Worm (Caenorhabditis elegans) whole organism, L4/young adult: ENCODE data around the gene col-33.

Experiments
- W03F9.2 ChIP-seq: fragments of 150-350 bp; optimal IDR thresholded peaks from 2 replicates; lab custom pipeline; 2014; ENCODE audit warnings: missing biosample characterization, missing genetic modification characterization
- dao-5 ChIP-seq: sonication (generic microtip); optimal IDR thresholded peaks from 2 replicates; lab custom pipeline; 2016; ENCODE audit warnings: missing genotype, missing genetic modification characterization, moderate library complexity, missing compliant biosample characterization
- him-1 ChIP-seq: sonication (generic microtip); optimal IDR thresholded peaks from 2 replicates; lab custom pipeline; 2016; ENCODE audit warnings: missing genotype, missing genetic modification reagents, missing genetic modification characterization, missing compliant biosample characterization

The col-33 gene

DNA sequence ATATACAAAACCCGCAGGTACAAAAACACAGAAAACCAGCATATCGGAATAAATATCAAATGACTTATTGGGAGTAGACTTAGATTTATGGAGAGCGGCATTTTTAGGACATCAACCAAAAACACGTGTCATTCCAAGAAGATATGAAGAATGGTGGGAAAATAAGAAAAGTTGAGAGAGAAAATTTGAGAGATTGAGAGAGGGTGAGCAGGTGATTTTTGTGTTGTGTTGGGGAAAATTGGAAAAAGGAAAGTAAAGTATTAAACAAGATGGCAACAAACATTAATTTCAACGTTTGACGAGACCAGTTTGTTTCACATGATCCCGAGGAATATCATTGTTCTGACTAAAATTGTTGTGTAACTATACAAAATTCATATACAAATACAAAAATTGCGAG is 25.2 kb downstream of the col-33 start, which contains the start of gene srv-4:
TSS of gene srv-4 (minus strand) at position 101 of the 400 bp plus-strand sequence.
- no peak for TF ChIP-seq him-1
- TF ChIP-seq dao-5 (tag; lab: Kevin White, UChicago): no peak
- no peak for TF ChIP-seq W03F9.2 (tag; lab: Kevin White, UChicago)

DNA sequence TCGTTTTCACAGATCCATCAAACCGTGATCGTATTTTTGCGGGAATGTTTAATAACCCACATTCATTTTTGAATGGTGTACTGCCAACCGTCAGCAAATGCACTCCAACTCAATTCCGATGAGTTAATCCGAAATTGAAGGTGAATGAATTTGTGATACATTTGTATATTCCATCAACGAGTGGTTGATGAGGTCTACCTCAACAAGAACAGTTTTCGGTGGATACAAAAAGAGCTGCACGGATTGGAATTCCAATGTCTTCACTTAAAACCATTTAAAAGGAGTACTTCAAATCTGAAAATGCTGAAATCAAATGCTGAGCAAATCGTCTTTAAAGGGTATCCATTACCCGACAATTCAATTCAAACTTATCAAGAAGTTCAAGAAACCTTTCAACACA is 26.2 kb downstream of the col-33 start, which contains the start of gene F15E6.5:
TSS of gene F15E6.5 (plus strand) at position 301 of the 400 bp plus-strand sequence.
- no peak for TF ChIP-seq him-1

DNA sequence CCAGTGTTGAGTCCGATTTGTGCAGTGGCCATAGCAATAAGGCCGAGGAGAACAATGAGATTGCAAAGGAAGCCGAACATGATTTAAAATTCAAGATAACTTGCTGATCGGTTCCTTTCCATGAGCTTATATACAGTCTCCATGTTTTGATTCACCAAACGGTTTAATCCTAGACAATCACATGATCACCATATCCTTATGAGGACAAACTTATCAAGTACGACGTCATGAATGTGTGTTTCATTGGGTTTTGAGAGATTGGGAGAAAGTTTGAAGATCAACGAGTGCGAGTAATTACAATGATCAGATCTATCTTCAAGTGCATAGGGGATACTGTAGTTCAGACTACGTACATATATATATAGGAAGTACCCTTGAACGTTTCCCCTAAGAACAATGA is 27.4 kb downstream of the col-33 start, which contains the start of gene dct-7:
TSS of gene dct-7 (minus strand) at position 101 of the 400 bp plus-strand sequence.
- no peak for TF ChIP-seq W03F9.2 (tag; lab: Kevin White, UChicago)
- TF ChIP-seq dao-5 (tag; lab: Kevin White, UChicago): no peak
- TF ChIP-seq him-1: no peak

- TF ChIP-seq dao-5 (tag; lab: Kevin White, UChicago) (no peak), W03F9.2 (tag; lab: Kevin White, UChicago) (no peak), him-1 (no peak)
Observed at ce11 chrIV:4291174-4291573, 28.1 kb downstream of the col-33 start, which contains the start of gene F15E6.4. Gene F15E6.4 (plus strand): TSS chrIV:4291474.

DNA sequence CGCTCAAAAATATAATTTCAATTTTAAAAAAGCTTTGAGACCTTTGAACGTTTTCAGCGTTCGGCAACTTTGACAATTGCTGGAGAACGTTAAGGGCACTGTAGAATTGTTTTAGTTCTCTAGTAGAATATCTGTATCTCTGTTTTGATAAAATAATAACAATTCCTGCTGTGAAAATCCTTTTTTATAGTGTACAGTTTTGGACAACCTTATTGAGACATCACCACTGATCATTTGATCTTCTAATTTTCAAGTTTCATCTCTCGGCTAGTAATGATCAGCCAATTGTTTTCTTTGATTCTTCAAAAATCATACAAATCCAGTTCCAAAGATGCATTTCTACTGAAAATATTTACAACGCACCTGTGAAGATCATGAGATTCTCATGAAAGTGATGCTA is 29.5 kb downstream of the col-33 start, which contains the start of gene F15E6.10:
TSS of gene F15E6.10 (plus strand) at position 301 of the 400 bp plus-strand sequence.
- TF ChIP-seq W03F9.2 (tag; lab: Kevin White, UChicago) (no peak), dao-5 (tag; lab: Kevin White, UChicago) (no peak), him-1 (no peak)

DNA sequence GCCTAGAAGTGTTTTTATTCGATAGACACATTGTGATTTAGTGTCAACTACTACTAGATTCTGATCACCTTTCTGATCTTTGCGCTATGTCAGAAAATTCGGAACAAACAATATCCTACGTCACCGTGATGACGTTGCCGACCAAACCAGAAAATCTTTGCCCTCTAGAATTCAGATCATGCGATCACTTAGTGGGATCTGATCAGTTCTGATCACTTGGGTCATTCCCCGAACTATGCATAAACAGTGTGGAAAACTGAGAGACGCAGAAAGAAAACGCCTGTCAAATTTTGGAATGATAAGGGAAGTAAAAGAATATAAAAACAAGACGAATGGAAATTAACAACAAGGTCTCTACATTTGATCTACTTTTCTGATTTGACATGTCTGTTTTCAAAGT is 31.5 kb downstream of the col-33 start, which contains the start of gene F15E6.3:
TSS of gene F15E6.3 (plus strand) at position 344 of the 400 bp plus-strand sequence.
- TF ChIP-seq W03F9.2 (tag; lab: Kevin White, UChicago) (no peak), dao-5 (tag; lab: Kevin White, UChicago) (no peak), him-1 (no peak)

DNA sequence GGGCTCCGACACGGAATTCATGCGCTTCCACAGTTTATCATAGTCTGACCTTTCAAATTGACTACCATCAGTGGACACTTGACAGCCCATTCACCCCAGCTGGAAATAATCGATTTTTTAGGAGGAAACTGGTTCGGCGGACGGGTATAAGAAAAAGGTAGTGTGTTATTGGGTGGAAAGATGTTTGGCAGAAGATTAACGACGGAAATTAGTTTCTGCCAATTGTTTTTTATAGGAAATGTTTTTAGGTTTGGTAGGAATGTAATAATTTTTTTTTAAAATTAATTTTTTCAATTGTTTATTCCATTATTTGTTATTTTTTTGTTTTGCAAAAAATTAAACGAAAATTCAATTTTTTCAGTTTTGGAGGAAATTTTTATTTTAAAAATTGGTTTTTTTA is 35.9 kb downstream of the col-33 start, which contains the start of gene F15E6.9:
TSS of gene F15E6.9 (minus strand) at position 101 of the 400 bp plus-strand sequence.
- TF ChIP-seq dao-5 (tag; lab: Kevin White, UChicago): no peak
- TF ChIP-seq W03F9.2 (tag; lab: Kevin White, UChicago): no peak
- TF ChIP-seq him-1: no peak

DNA sequence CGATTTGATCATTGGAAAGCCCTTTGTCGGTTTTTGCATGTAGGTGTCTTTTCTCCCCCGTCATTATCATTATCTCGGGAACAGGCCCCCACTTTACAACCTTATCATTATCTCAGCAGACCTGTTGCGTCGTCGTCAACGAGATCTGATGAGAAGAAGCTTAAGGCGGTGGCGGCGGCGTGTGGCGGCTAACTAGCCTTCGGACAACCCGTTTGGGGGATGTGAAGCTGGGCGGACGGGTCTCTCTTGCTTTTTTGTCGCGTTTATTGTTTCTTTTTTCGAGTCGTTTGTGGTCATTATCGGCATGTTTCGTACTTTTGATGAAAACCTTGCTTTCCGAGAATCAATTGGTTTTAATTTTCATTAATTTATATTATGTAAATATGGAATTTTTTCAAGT is 36.9 kb downstream of the col-33 start:
- TF ChIP-seq dao-5 (tag; lab: Kevin White, UChicago) (no peak), W03F9.2 (tag; lab: Kevin White, UChicago) (no peak), him-1 (no peak)

DNA sequence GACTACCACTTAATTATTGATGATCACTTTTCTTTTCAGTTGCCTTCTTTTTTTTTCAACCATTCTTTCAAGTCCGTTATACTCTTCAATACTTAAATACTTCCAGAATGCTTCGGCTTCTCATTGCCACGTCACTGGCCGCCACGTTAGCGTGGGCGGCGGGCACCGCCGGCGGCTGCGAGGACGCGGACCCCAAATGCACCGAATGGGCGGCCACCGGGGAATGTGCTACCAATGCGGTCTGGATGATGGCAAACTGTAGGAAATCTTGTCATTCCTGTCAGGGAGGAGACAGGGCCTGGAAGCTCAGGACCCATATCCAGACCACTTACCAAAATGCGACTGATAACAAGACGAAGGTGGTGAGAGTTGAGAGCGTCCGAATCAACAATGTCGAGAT is 38.1 kb downstream of the col-33 start, which contains the start of gene lgc-22:
TSS of gene lgc-22 (plus strand) at position 105 of the 400 bp plus-strand sequence.
- TF ChIP-seq dao-5 (tag; lab: Kevin White, UChicago) (no peak), him-1 (no peak), W03F9.2 (tag; lab: Kevin White, UChicago) (no peak)

ce11 chrIV:4306317-4306716 is 43.2 kb downstream of the col-33 start:
- no peak for TF ChIP-seq dao-5 (tag; lab: Kevin White, UChicago)
- TF ChIP-seq him-1: no peak
- TF ChIP-seq W03F9.2 (tag; lab: Kevin White, UChicago): no peak

DNA sequence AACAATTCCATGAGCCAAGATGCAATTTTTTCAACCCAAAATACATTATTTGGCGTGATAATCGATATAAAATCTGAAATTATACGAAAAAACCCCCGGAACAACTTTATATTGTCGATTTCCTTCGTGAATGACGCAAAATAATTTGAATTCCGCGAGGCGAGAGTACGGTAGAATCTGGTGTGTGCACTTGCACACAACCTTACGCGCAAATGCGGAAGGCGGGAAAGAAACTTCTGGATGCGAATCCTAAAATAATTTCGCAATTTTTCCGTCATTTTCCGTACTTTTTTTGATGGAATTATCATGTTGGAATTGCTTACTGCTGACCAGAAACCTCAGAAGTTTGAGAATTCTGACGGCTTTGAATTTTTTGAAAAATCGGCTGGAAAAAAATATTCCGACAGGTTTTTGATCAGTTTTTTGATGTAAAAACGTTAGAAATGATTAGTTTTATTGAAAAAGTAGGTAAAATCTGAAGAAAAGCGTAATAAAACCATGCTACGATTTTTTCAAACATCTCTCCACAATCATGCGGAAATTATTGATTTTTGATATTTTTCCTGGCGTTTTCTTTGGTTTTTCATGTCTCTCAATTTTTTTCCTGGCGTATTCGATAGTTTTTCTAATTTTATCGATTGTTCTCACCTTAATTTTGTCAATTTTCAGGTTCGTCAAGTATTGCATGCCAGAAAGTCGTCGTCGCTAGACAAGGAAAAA is 44.3 kb downstream of the col-33 start, which contains the start of gene set-9:
TSS of gene set-9 (plus strand) at position 670 of the 720 bp plus-strand sequence.
- TF ChIP-seq W03F9.2 (tag; lab: Kevin White, UChicago) (no peak), him-1 (no peak), dao-5 (tag; lab: Kevin White, UChicago) (no peak)
